Fruit fly (Drosophila melanogaster) whole organism, prepupa: Measurements from ENCODE around the gene CG14301.

ENCODE experiments used
- CG10631 ChIP-seq: fragments of 200-800 bp; sonication (Bioruptor generic); optimal IDR thresholded peaks from 2 replicates; lab custom pipeline; 2016; ENCODE audit warnings: missing biosample characterization, missing genetic modification characterization
- CG11294 ChIP-seq: fragments of 200-800 bp; sonication (Bioruptor generic); IDR thresholded peaks from 2 replicates; pipeline ENCODE4 v1.3.6; 2022; ENCODE audit warnings: missing biosample characterization, missing genetic modification characterization
- CG11902 ChIP-seq: fragments of 200-800 bp; sonication (Bioruptor generic); optimal IDR thresholded peaks from 3 replicates; lab custom pipeline; 2016; ENCODE audit warnings: missing biosample characterization, missing genetic modification characterization
- CG15336 ChIP-seq: fragments of 200-800 bp; sonication (Bioruptor generic); IDR thresholded peaks from 2 replicates; pipeline ENCODE4 v1.3.6; 2022; ENCODE audit warnings: missing biosample characterization, missing genetic modification characterization
- CG1621 ChIP-seq: fragments of 200-800 bp; sonication (Bioruptor generic); optimal IDR thresholded peaks from 3 replicates; lab custom pipeline; 2018; ENCODE audit warnings: missing biosample characterization, mild to moderate bottlenecking, missing genetic modification characterization
- CG16779 ChIP-seq: fragments of 200-800 bp; sonication (Bioruptor generic); optimal IDR thresholded peaks from 3 replicates; lab custom pipeline; 2017; ENCODE audit warnings: missing biosample characterization, mild to moderate bottlenecking, missing genetic modification characterization
- CG32006 ChIP-seq: fragments of 200-800 bp; sonication (Bioruptor generic); optimal IDR thresholded peaks from 3 replicates; lab custom pipeline; 2017; ENCODE audit warnings: missing biosample characterization, mild to moderate bottlenecking, missing genetic modification characterization
- CG34406 ChIP-seq: fragments of 200-800 bp; sonication (Bioruptor generic); optimal IDR thresholded peaks from 3 replicates; lab custom pipeline; 2016; ENCODE audit warnings: missing biosample characterization, missing genetic modification characterization
- CG3919 ChIP-seq: fragments of 200-800 bp; sonication (Bioruptor generic); optimal IDR thresholded peaks from 3 replicates; lab custom pipeline; 2016; ENCODE audit warnings: missing biosample characterization, missing genetic modification characterization
- CG4318 ChIP-seq: fragments of 200-800 bp; sonication (Bioruptor generic); optimal IDR thresholded peaks from 3 replicates; lab custom pipeline; 2017; ENCODE audit warnings: missing biosample characterization, mild to moderate bottlenecking, missing genetic modification characterization
- CG6163 ChIP-seq: fragments of 200-800 bp; sonication (Bioruptor generic); IDR thresholded peaks from 3 replicates; pipeline ENCODE4 v1.3.6; 2022; ENCODE audit warnings: missing biosample characterization, missing genetic modification characterization
- CG6808 ChIP-seq: fragments of 200-800 bp; sonication (Bioruptor generic); optimal IDR thresholded peaks from 3 replicates; lab custom pipeline; 2017; ENCODE audit warnings: missing biosample characterization, missing genetic modification characterization, mild to moderate bottlenecking, moderate library complexity, missing genetic modification reagents
- CG8319 ChIP-seq: fragments of 200-800 bp; sonication (Bioruptor generic); optimal IDR thresholded peaks from 3 replicates; lab custom pipeline; 2016; ENCODE audit warnings: missing biosample characterization, missing genetic modification characterization
- CG8632 ChIP-seq: fragments of 200-800 bp; sonication (Bioruptor generic); optimal IDR thresholded peaks from 3 replicates; lab custom pipeline; 2016; ENCODE audit warnings: missing biosample characterization, missing genetic modification characterization
- CG9139 ChIP-seq: fragments of 200-800 bp; sonication (Bioruptor generic); optimal IDR thresholded peaks from 3 replicates; lab custom pipeline; 2017; ENCODE audit warnings: missing biosample characterization, mild to moderate bottlenecking, missing genetic modification characterization
- Eip75B ChIP-seq: fragments of 200-800 bp; sonication (Bioruptor generic); optimal IDR thresholded peaks from 3 replicates; lab custom pipeline; 2016; ENCODE audit warnings: missing biosample characterization, missing genetic modification characterization
- Eip78C ChIP-seq: fragments of 200-800 bp; sonication (Bioruptor generic); peaks from one replicate; lab custom pipeline; 2016; ENCODE audit warnings: missing biosample characterization, missing genetic modification characterization
- Eip93F ChIP-seq: fragments of 200-800 bp; sonication (Bioruptor generic); optimal IDR thresholded peaks from 2 replicates; lab custom pipeline; 2016; ENCODE audit warnings: missing biosample characterization, mild to moderate bottlenecking, missing genetic modification characterization
- Ets96B ChIP-seq: fragments of 200-800 bp; optimal IDR thresholded peaks from 2 replicates; lab custom pipeline; 2019; ENCODE audit warnings: missing biosample characterization, mild to moderate bottlenecking, missing genetic modification characterization, moderate library complexity
- Gug ChIP-seq: fragments of 200-800 bp; sonication (Bioruptor generic); IDR thresholded peaks from 2 replicates; pipeline ENCODE4 v1.3.6; 2022; ENCODE audit warnings: missing biosample characterization, missing genetic modification characterization
- Hr39 ChIP-seq: fragments of 200-800 bp; sonication (Bioruptor generic); optimal IDR thresholded peaks from 2 replicates; lab custom pipeline; 2016; ENCODE audit warnings: missing biosample characterization, missing genetic modification characterization
- OdsH ChIP-seq: fragments of 200-800 bp; sonication (Bioruptor generic); optimal IDR thresholded peaks from 3 replicates; lab custom pipeline; 2016; ENCODE audit warnings: missing biosample characterization, missing genetic modification characterization
- Sox14 ChIP-seq: fragments of 200-800 bp; sonication (Bioruptor generic); optimal IDR thresholded peaks from 3 replicates; lab custom pipeline; 2016; ENCODE audit warnings: missing biosample characterization, missing genetic modification characterization
- Sox15 ChIP-seq: fragments of 200-800 bp; sonication (Bioruptor generic); optimal IDR thresholded peaks from 3 replicates; lab custom pipeline; 2016; ENCODE audit warnings: missing biosample characterization, missing genetic modification characterization
- achi ChIP-seq: fragments of 200-800 bp; sonication (Bioruptor generic); optimal IDR thresholded peaks from 3 replicates; lab custom pipeline; 2016; ENCODE audit warnings: missing biosample characterization, missing genetic modification characterization
- acj6 ChIP-seq: fragments of 200-800 bp; sonication (Bioruptor generic); optimal IDR thresholded peaks from 3 replicates; lab custom pipeline; 2016; ENCODE audit warnings: missing biosample characterization, missing genetic modification characterization
- dac ChIP-seq: fragments of 200-800 bp; sonication (Bioruptor generic); optimal IDR thresholded peaks from 2 replicates; lab custom pipeline; 2017; ENCODE audit warnings: missing biosample characterization, mild to moderate bottlenecking, missing genetic modification characterization
- esn ChIP-seq: fragments of 200-800 bp; sonication (Bioruptor generic); optimal IDR thresholded peaks from 2 replicates; lab custom pipeline; 2016; ENCODE audit warnings: missing biosample characterization, mild to moderate bottlenecking, missing genetic modification characterization, moderate library complexity
- fd59A ChIP-seq: fragments of 200-800 bp; sonication (Bioruptor generic); optimal IDR thresholded peaks from 2 replicates; lab custom pipeline; 2017; ENCODE audit warnings: missing biosample characterization, mild to moderate bottlenecking, missing genetic modification characterization, missing genetic modification reagents
- fkh ChIP-seq: fragments of 200-800 bp; sonication (Bioruptor generic); optimal IDR thresholded peaks from 3 replicates; lab custom pipeline; 2017; ENCODE audit warnings: missing biosample characterization, mild to moderate bottlenecking, missing genetic modification characterization, moderate library complexity
- lz ChIP-seq: fragments of 200-800 bp; sonication (Bioruptor generic); optimal IDR thresholded peaks from 3 replicates; lab custom pipeline; 2016; ENCODE audit warnings: missing biosample characterization, missing genetic modification characterization
- pdm3 ChIP-seq: fragments of 200-800 bp; sonication (Bioruptor generic); optimal IDR thresholded peaks from 3 replicates; lab custom pipeline; 2016; ENCODE audit warnings: missing biosample characterization, missing genetic modification characterization
- spab ChIP-seq: fragments of 200-800 bp; sonication (Bioruptor generic); optimal IDR thresholded peaks from 2 replicates; lab custom pipeline; 2017; ENCODE audit warnings: missing biosample characterization, mild to moderate bottlenecking, missing genetic modification characterization, missing genetic modification reagents
- svp ChIP-seq: fragments of 200-800 bp; sonication (Bioruptor generic); peaks from one replicate; lab custom pipeline; 2016; ENCODE audit warnings: missing biosample characterization, missing genetic modification characterization
- vri ChIP-seq: fragments of 200-800 bp; sonication (Bioruptor generic); optimal IDR thresholded peaks from 3 replicates; lab custom pipeline; 2016; ENCODE audit warnings: missing biosample characterization, mild to moderate bottlenecking, missing genetic modification characterization

Gene CG14301

dm6 chr3R:18583881-18584545 is 57.2 kb downstream of the CG14301 start (continued):
- peak; percentile 76 for TF ChIP-seq CG9139 (GFP tag; lab: Kevin White, UChicago)
- peak; percentile 83 for TF ChIP-seq dac (GFP tag; lab: Kevin White, UChicago)
- TF ChIP-seq fd59A (GFP tag; lab: Kevin White, UChicago), result peak; percentile 85
- TF ChIP-seq CG4318 (GFP tag; lab: Kevin White, UChicago), result peak; percentile 84
- peak; percentile 86 for TF ChIP-seq CG16779 (tag; lab: Kevin White, UChicago)
- peak; percentile 72 for TF ChIP-seq vri (GFP tag; lab: Kevin White, UChicago)
- TF ChIP-seq pdm3, result peak; percentile 94
- peak; percentile 85 for TF ChIP-seq Eip75B
- peak; percentile 84 for TF ChIP-seq esn
- TF ChIP-seq CG8319 (GFP tag; lab: Kevin White, UChicago), result peak; percentile 82
- TF ChIP-seq Eip78C, result peak; percentile 96
- TF ChIP-seq CG34406 (GFP tag; lab: Kevin White, UChicago), result peak; percentile 84
- peak; percentile 92 for TF ChIP-seq OdsH (GFP tag; lab: Kevin White, UChicago)
- peak; percentile 82 for TF ChIP-seq Sox15 (GFP tag; lab: Kevin White, UChicago)
- TF ChIP-seq acj6 (GFP tag; lab: Kevin White, UChicago), result peak; percentile 87
- peak; percentile 94 for TF ChIP-seq CG3919 (GFP tag; lab: Kevin White, UChicago)
- TF ChIP-seq Gug (GFP tag; lab: Robert Waterston, UW), result peak; percentile 87
- TF ChIP-seq Ets96B (tag; lab: Kevin White, UChicago), result peak; percentile 94
- peak; percentile 84 for TF ChIP-seq Hr39
- peak; percentile 88 for TF ChIP-seq spab (GFP tag; lab: Kevin White, UChicago)
- peak; percentile 90 for TF ChIP-seq CG15336 (GFP tag; lab: Robert Waterston, UW)
- peak; percentile 89 for TF ChIP-seq svp (GFP tag; lab: Kevin White, UChicago)
- peak; percentile 81 for TF ChIP-seq CG11294 (GFP tag; lab: Robert Waterston, UW)

DNA sequence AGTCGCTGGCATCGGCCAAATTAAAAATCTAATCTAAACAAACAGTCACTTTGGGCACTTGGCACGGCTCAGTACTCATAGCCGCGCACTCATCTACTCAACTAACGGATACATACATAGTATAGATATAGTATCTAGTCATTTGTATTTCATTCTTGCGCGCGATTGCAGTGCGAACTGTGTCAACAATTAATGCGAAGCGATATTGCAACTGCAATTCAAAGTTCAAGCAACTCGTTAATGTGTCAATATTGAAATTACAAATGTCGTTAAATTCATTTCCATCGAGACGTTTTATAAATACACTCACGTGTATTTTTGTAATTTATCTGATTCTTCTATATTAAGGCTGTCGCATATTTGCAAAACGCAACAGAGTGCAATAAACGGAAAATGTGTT is 59.0 kb downstream of the CG14301 start:
- TF ChIP-seq CG6163 (GFP tag; lab: Robert Waterston, UW) (0 out of 3 replicates have a peak, but pooled peaks have one; percentile 11), vri (GFP tag; lab: Kevin White, UChicago) (peak; percentile 27), lz (no peak), CG6808 (GFP tag; lab: Kevin White, UChicago) (peak; percentile 5)

DNA sequence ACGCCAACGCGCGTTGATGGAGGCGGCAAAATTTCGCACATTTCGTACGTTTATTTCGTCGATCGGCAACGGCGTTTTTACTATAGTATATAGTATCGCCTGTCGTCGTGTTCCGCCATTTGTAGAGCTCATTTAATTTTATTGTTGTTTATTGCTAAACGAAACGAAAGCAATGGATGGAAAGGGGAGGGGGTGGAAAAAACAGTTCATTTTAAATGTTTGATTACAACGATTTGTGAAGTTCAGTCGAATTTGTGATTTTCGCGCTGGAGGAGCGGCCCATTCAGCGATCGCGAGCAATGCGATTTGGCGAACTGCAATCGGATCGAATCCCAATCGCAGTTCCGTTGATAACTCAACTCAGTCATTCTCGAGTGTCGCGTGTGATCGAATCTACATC is 60.3 kb downstream of the CG14301 start:
- no peak for TF ChIP-seq CG8632 (GFP tag; lab: Kevin White, UChicago)
- TF ChIP-seq CG32006, result no peak
- TF ChIP-seq Eip93F (GFP tag; lab: Kevin White, UChicago), result no peak
- no peak for TF ChIP-seq CG3919 (GFP tag; lab: Kevin White, UChicago)
- no peak for TF ChIP-seq CG1621
- no peak for TF ChIP-seq CG11902
- TF ChIP-seq Sox14 (GFP tag; lab: Kevin White, UChicago), result no peak
- TF ChIP-seq achi (GFP tag; lab: Kevin White, UChicago), result no peak
- TF ChIP-seq Hr39, result no peak
- no peak for TF ChIP-seq Eip78C
- no peak for TF ChIP-seq fkh
- TF ChIP-seq CG10631 (GFP tag; lab: Kevin White, UChicago), result no peak
